Fruit fly (Drosophila melanogaster): Measurements from ENCODE around the gene CG15024.

DNA sequence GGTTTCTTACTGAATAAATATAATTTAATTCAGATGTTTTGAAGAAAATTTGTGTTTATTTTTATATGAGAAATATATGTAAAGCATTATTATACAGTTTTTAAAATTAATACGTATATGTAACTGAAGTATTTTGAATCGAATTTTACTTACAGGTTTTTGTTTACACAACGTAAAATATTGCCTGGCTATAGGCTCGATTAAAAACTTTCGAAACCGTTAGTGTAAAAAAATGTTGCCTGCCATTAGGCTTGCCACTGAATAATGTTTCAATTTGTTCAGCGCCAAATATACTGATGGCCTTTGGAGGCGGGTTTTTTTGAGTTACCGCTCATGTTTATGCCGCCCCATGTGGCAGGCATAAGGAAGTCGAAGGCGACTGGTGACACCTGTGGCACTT lies 37.0 kb downstream of the CG15024 start:
- no peak for TF ChIP-seq EcR (GFP tag; optimal IDR thresholded peaks at IDR 0.05)
- no peak for TF ChIP-seq pan (optimal IDR thresholded peaks at IDR 0.05)

Data from whole organism.